Fruit fly (Drosophila melanogaster) whole organism, embryonic: ENCODE data around the gene Lsp1alpha.
A peak's percentile ranks its signal among the peaks of the same experiment; 100 is the strongest.

ENCODE experiments used
- Aef1 ChIP-seq: fragments of 200-800 bp; sonication (Bioruptor generic); IDR thresholded peaks from 3 replicates; pipeline ENCODE4 v1.3.6; 2022; ENCODE audit warnings: missing biosample characterization, missing genetic modification characterization
- Antp ChIP-seq: fragments of 200-800 bp; sonication (Bioruptor generic); optimal IDR thresholded peaks from 3 replicates; lab custom pipeline; 2016; ENCODE audit warnings: missing biosample characterization, missing genetic modification characterization
- BEAF-32 ChIP-seq: fragments of 200-800 bp; sonication (Bioruptor generic); optimal IDR thresholded peaks from 3 replicates; lab custom pipeline; 2017; ENCODE audit warnings: missing biosample characterization, missing genetic modification characterization, mild to moderate bottlenecking, moderate library complexity, missing genetic modification reagents
- CG10147 ChIP-seq: fragments of 200-800 bp; sonication (Bioruptor generic); optimal IDR thresholded peaks from 2 replicates; lab custom pipeline; 2019; ENCODE audit warnings: missing biosample characterization, mild to moderate bottlenecking, missing genetic modification characterization, moderate library complexity
- CG10267 ChIP-seq: fragments of 200-800 bp; sonication (Bioruptor generic); optimal IDR thresholded peaks from 2 replicates; lab custom pipeline; 2018; ENCODE audit warnings: missing biosample characterization, mild to moderate bottlenecking, missing genetic modification characterization, moderate library complexity
- CG10979 ChIP-seq: fragments of 200-800 bp; sonication (Bioruptor generic); optimal IDR thresholded peaks from 2 replicates; lab custom pipeline; 2018; ENCODE audit warnings: missing biosample characterization, mild to moderate bottlenecking, missing genetic modification characterization, moderate library complexity
- CG11723 ChIP-seq: fragments of 200-800 bp; sonication (Bioruptor generic); optimal IDR thresholded peaks from 2 replicates; lab custom pipeline; 2017; ENCODE audit warnings: missing biosample characterization, mild to moderate bottlenecking, missing genetic modification characterization
- CG15269 ChIP-seq: fragments of 200-800 bp; sonication (Bioruptor generic); optimal IDR thresholded peaks from 2 replicates; lab custom pipeline; 2018; ENCODE audit warnings: missing biosample characterization, mild to moderate bottlenecking, missing genetic modification characterization, moderate library complexity
- CG16779 ChIP-seq: fragments of 200-800 bp; sonication (Bioruptor generic); IDR thresholded peaks from 2 replicates; pipeline ENCODE4 v1.3.6; 2022; ENCODE audit warnings: missing biosample characterization, missing genetic modification characterization
- CG18476 ChIP-seq: fragments of 200-800 bp; sonication (Bioruptor generic); optimal IDR thresholded peaks from 2 replicates; lab custom pipeline; 2016; ENCODE audit warnings: missing biosample characterization, mild to moderate bottlenecking, missing genetic modification characterization
- CG18599 ChIP-seq: fragments of 200-800 bp; sonication (Bioruptor generic); optimal IDR thresholded peaks from 3 replicates; lab custom pipeline; 2017; ENCODE audit warnings: missing biosample characterization, missing genetic modification characterization, mild to moderate bottlenecking, moderate library complexity, missing genetic modification reagents
- CG4404 ChIP-seq: fragments of 200-800 bp; sonication (Bioruptor generic); IDR thresholded peaks from 2 replicates; pipeline ENCODE4 v1.3.6; 2022; ENCODE audit warnings: missing biosample characterization, missing genetic modification characterization
- CG5953 ChIP-seq: fragments of 200-800 bp; sonication (Bioruptor generic); IDR thresholded peaks from 2 replicates; pipeline ENCODE4 v1.3.6; 2022; ENCODE audit warnings: missing biosample characterization, missing genetic modification characterization
- CG6272 ChIP-seq: fragments of 200-800 bp; sonication (Bioruptor generic); IDR thresholded peaks from 2 replicates; pipeline ENCODE4 v1.3.6; 2022; ENCODE audit warnings: missing biosample characterization, missing genetic modification characterization
- CG6683 ChIP-seq: fragments of 200-800 bp; sonication (Bioruptor generic); optimal IDR thresholded peaks from 2 replicates; lab custom pipeline; 2017; ENCODE audit warnings: missing biosample characterization, mild to moderate bottlenecking, missing genetic modification characterization, missing genetic modification reagents
- CG6765 ChIP-seq: fragments of 200-800 bp; sonication (Bioruptor generic); optimal IDR thresholded peaks from 3 replicates; lab custom pipeline; 2017; ENCODE audit warnings: missing biosample characterization, mild to moderate bottlenecking, missing genetic modification characterization
- CG7556 ChIP-seq: fragments of 200-800 bp; sonication (Bioruptor generic); optimal IDR thresholded peaks from 2 replicates; lab custom pipeline; 2017; ENCODE audit warnings: missing biosample characterization, mild to moderate bottlenecking, missing genetic modification characterization
- CG7928 ChIP-seq: fragments of 200-800 bp; sonication (Bioruptor generic); optimal IDR thresholded peaks from 2 replicates; lab custom pipeline; 2017; ENCODE audit warnings: missing biosample characterization, mild to moderate bottlenecking, missing genetic modification characterization
- CG8290 ChIP-seq, 3 experiments: fragments of 200-800 bp; sonication (Bioruptor generic); optimal IDR thresholded peaks; 2 replicates each; lab custom pipeline; 2016 to 2019; ENCODE audit warnings: missing biosample characterization in 3 of 3, missing genetic modification characterization in 3 of 3, mild to moderate bottlenecking in 2 of 3, moderate library complexity in 1 of 3
- CG8359 ChIP-seq: fragments of 200-800 bp; sonication (Bioruptor generic); optimal IDR thresholded peaks from 2 replicates; lab custom pipeline; 2017; ENCODE audit warnings: missing biosample characterization, mild to moderate bottlenecking, missing genetic modification characterization, borderline replicate concordance
- CG8944 ChIP-seq: fragments of 200-800 bp; sonication (Bioruptor generic); optimal IDR thresholded peaks from 3 replicates; lab custom pipeline; 2016; ENCODE audit warnings: missing biosample characterization, missing genetic modification characterization
- CG9727 ChIP-seq: fragments of 200-800 bp; sonication (Bioruptor generic); optimal IDR thresholded peaks from 3 replicates; lab custom pipeline; 2017; ENCODE audit warnings: missing biosample characterization, mild to moderate bottlenecking, missing genetic modification characterization
- Dp ChIP-seq: fragments of 200-800 bp; sonication (Bioruptor generic); optimal IDR thresholded peaks from 2 replicates; lab custom pipeline; 2018; ENCODE audit warnings: missing biosample characterization, mild to moderate bottlenecking, missing genetic modification characterization, moderate library complexity
- Dref ChIP-seq: fragments of 200-800 bp; sonication (Bioruptor generic); IDR thresholded peaks from 2 replicates; pipeline ENCODE4 v1.3.6; 2022; ENCODE audit warnings: missing biosample characterization, missing genetic modification characterization
- Fer3 ChIP-seq: fragments of 200-800 bp; sonication (Bioruptor generic); optimal IDR thresholded peaks from 2 replicates; lab custom pipeline; 2018; ENCODE audit warnings: missing biosample characterization, mild to moderate bottlenecking, missing genetic modification characterization, moderate library complexity
- Hey ChIP-seq: fragments of 200-800 bp; sonication (Bioruptor generic); optimal IDR thresholded peaks from 3 replicates; lab custom pipeline; 2018; ENCODE audit warnings: missing biosample characterization, mild to moderate bottlenecking, missing genetic modification characterization
- Hr78 ChIP-seq, 2 experiments: fragments of 200-800 bp in 1 of 2; fragments of >200 bp in 1 of 2; sonication (Bioruptor generic) in 1 of 2; optimal IDR thresholded peaks; 2 replicates each; lab custom pipeline; 2017 to 2019; ENCODE audit warnings: missing biosample characterization in 2 of 2, missing genetic modification characterization in 2 of 2, mild to moderate bottlenecking in 1 of 2, moderate library complexity in 1 of 2
- Lim3 ChIP-seq: fragments of 200-800 bp; sonication (Bioruptor generic); IDR thresholded peaks from 2 replicates; pipeline ENCODE4 v1.3.6; 2022; ENCODE audit warnings: missing biosample characterization, missing genetic modification characterization
- NK7.1 ChIP-seq: fragments of 200-800 bp; sonication (Bioruptor generic); optimal IDR thresholded peaks from 3 replicates; lab custom pipeline; 2016; ENCODE audit warnings: missing biosample characterization, missing genetic modification characterization
- Sox100B ChIP-seq: fragments of 200-800 bp; sonication (Bioruptor generic); optimal IDR thresholded peaks from 3 replicates; lab custom pipeline; 2018; ENCODE audit warnings: missing biosample characterization, mild to moderate bottlenecking, missing genetic modification characterization
- Taf1 ChIP-seq: fragments of 200-800 bp; sonication (Bioruptor generic); IDR thresholded peaks from 2 replicates; pipeline ENCODE4 v1.3.6; 2022; ENCODE audit warnings: missing biosample characterization, missing genetic modification characterization
- amos ChIP-seq: fragments of 200-800 bp; sonication (Bioruptor generic); IDR thresholded peaks from 2 replicates; pipeline ENCODE4 v1.3.6; 2022; ENCODE audit warnings: missing biosample characterization, missing genetic modification characterization; ENCODE audit not compliant: partially characterized antibody
- aop ChIP-seq: fragments of 200-800 bp; sonication (Bioruptor generic); IDR thresholded peaks from 2 replicates; pipeline ENCODE4 v1.3.6; 2022; ENCODE audit warnings: missing biosample characterization, missing genetic modification characterization
- az2 ChIP-seq: fragments of 200-800 bp; sonication (Bioruptor generic); optimal IDR thresholded peaks from 3 replicates; lab custom pipeline; 2016; ENCODE audit warnings: missing biosample characterization, missing genetic modification characterization
- br ChIP-seq: fragments of >200 bp; optimal IDR thresholded peaks from 2 replicates; lab custom pipeline; 2017
- bsh ChIP-seq, 2 experiments: fragments of 200-800 bp; sonication (Bioruptor generic); optimal IDR thresholded peaks; 2 replicates each; lab custom pipeline; 2017 to 2018; ENCODE audit warnings: mild to moderate bottlenecking in 2 of 2, missing biosample characterization in 2 of 2, missing genetic modification characterization in 2 of 2, moderate library complexity in 1 of 2
- btn ChIP-seq: fragments of 200-800 bp; sonication (Bioruptor generic); optimal IDR thresholded peaks from 2 replicates; lab custom pipeline; 2016; ENCODE audit warnings: missing biosample characterization, missing genetic modification characterization
- fd3F ChIP-seq: fragments of 200-800 bp; sonication (Bioruptor generic); optimal IDR thresholded peaks from 2 replicates; lab custom pipeline; 2018; ENCODE audit warnings: missing biosample characterization, mild to moderate bottlenecking, missing genetic modification characterization, moderate library complexity
- gcm2 ChIP-seq: fragments of 200-800 bp; sonication (Bioruptor generic); optimal IDR thresholded peaks from 2 replicates; lab custom pipeline; 2016; ENCODE audit warnings: missing biosample characterization, missing genetic modification characterization
- hth ChIP-seq: fragments of >200 bp; optimal IDR thresholded peaks from 2 replicates; lab custom pipeline; 2017; ENCODE audit warnings: inconsistent platforms
- kay ChIP-seq: fragments of 200-800 bp; sonication (Bioruptor generic); optimal IDR thresholded peaks from 2 replicates; lab custom pipeline; 2016; ENCODE audit warnings: missing biosample characterization, missing genetic modification characterization
- knrl ChIP-seq: fragments of 200-800 bp; sonication (Bioruptor generic); IDR thresholded peaks from 3 replicates; pipeline ENCODE4 v1.3.6; 2022; ENCODE audit warnings: missing biosample characterization, missing genetic modification characterization; ENCODE audit not compliant: partially characterized antibody
- maf-S ChIP-seq: fragments of 200-800 bp; sonication (Bioruptor generic); optimal IDR thresholded peaks from 2 replicates; lab custom pipeline; 2016; ENCODE audit warnings: missing biosample characterization, missing genetic modification characterization
- nmo ChIP-seq: fragments of 200-800 bp; sonication (Bioruptor generic); optimal IDR thresholded peaks from 2 replicates; lab custom pipeline; 2018; ENCODE audit warnings: missing biosample characterization, mild to moderate bottlenecking, missing genetic modification characterization, moderate library complexity
- psq ChIP-seq: fragments of 200-800 bp; sonication (Bioruptor generic); optimal IDR thresholded peaks from 2 replicates; lab custom pipeline; 2017; ENCODE audit warnings: missing biosample characterization, missing genetic modification characterization
- salm ChIP-seq: fragments of 200-800 bp; sonication (Bioruptor generic); optimal IDR thresholded peaks from 2 replicates; lab custom pipeline; 2018; ENCODE audit warnings: missing biosample characterization, mild to moderate bottlenecking, missing genetic modification characterization
- ssp ChIP-seq: fragments of 200-800 bp; sonication (Bioruptor generic); IDR thresholded peaks from 2 replicates; pipeline ENCODE4 v1.3.6; 2022; ENCODE audit warnings: missing biosample characterization, missing genetic modification characterization
- tin ChIP-seq: fragments of 200-800 bp; sonication (Bioruptor generic); optimal IDR thresholded peaks from 3 replicates; lab custom pipeline; 2016; ENCODE audit warnings: missing biosample characterization, missing genetic modification characterization
- tio ChIP-seq: fragments of 200-800 bp; sonication (Bioruptor generic); optimal IDR thresholded peaks from 2 replicates; lab custom pipeline; 2017; ENCODE audit warnings: missing biosample characterization, missing genetic modification characterization, inconsistent platforms
- z ChIP-seq: fragments of 200-800 bp; sonication (Bioruptor generic); IDR thresholded peaks from 3 replicates; pipeline ENCODE4 v1.3.6; 2022; ENCODE audit warnings: missing biosample characterization, missing genetic modification characterization

The Lsp1alpha gene

DNA sequence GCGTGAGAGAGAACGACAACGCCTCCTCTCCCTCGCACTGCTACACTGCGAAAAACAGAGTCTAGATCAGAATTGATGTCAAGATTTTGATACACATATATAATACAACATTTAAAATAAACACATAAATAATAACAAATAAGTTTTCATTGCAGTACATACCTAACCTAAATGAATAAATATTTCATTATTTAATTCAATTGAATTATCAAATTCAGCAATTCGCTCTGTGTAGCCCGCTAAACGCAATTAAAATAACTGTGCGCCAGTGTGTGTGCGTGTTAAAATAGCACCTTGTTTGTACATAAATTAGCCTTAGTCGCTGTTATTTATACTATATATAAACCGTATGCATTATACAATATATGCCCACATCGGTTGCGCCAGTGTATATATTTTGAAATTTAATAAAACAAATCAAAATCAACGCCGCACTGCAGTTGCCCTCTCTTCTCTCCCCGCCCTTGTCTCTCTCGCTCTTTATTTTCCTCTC lies 17.8 kb upstream of the Lsp1alpha start (continued):
- TF ChIP-seq kay (GFP tag; lab: Kevin White, UChicago) (peak; percentile 85), NK7.1 (GFP tag; lab: Kevin White, UChicago) (peak; percentile 45), az2 (GFP tag; lab: Kevin White, UChicago) (peak; percentile 92), salm (tag; lab: Kevin White, UChicago) (peak; percentile 85), Dref (GFP tag; lab: Robert Waterston, UW) (no peak), CG8359 (GFP tag; lab: Kevin White, UChicago) (peak; percentile 82), Sox100B (GFP tag; lab: Kevin White, UChicago) (peak; percentile 95), BEAF-32 (GFP tag; lab: Kevin White, UChicago) (no peak), bsh (GFP tag; optimal IDR thresholded peaks at IDR 0.05; lab: Kevin White, UChicago) (peak; percentile 75 to 93), Antp (GFP tag; lab: Kevin White, UChicago) (peak; percentile 42), CG8944 (GFP tag; lab: Kevin White, UChicago) (peak; percentile 9), CG7928 (GFP tag; lab: Kevin White, UChicago) (peak; percentile 72), CG6765 (GFP tag; lab: Kevin White, UChicago) (peak; percentile 92), aop (GFP tag; lab: Robert Waterston, UW) (no peak), btn (no peak), br (lab: Kevin White, UChicago) (no peak), CG10267 (tag; lab: Kevin White, UChicago) (peak; percentile 86), hth (lab: Kevin White, UChicago) (no peak), CG18476 (GFP tag; lab: Kevin White, UChicago) (peak; percentile 85), Fer3 (tag; lab: Kevin White, UChicago) (peak; percentile 96), CG16779 (peak; percentile 90), CG6272 (GFP tag; lab: Robert Waterston, UW) (peak; percentile 84), tio (GFP tag; lab: Kevin White, UChicago) (peak; percentile 93), CG6683 (GFP tag; lab: Kevin White, UChicago) (peak; percentile 88), Hr78 (GFP tag; optimal IDR thresholded peaks at IDR 0.05; lab: Kevin White, UChicago) (peak in 1 of 2 experiments; percentile 83), Lim3 (GFP tag; lab: Robert Waterston, UW) (peak; percentile 76; the same call in 1 of the 2 replicates), Aef1 (GFP tag; lab: Robert Waterston, UW) (peak; percentile 94), CG8290 (GFP tag; optimal IDR thresholded peaks at IDR 0.05; lab: Kevin White, UChicago) (peak; percentile 76), CG8290 (tag; optimal IDR thresholded peaks at IDR 0.05; lab: Kevin White, UChicago) (peak; percentile 11 to 90), ssp (GFP tag; lab: Robert Waterston, UW) (peak; percentile 85), CG9727 (GFP tag; lab: Kevin White, UChicago) (peak; percentile 95), maf-S (GFP tag; lab: Kevin White, UChicago) (peak; percentile 52), fd3F (GFP tag; lab: Kevin White, UChicago) (peak; percentile 93), psq (peak; percentile 60), CG18599 (peak; percentile 96), CG11723 (GFP tag; lab: Kevin White, UChicago) (peak; percentile 85), CG15269 (tag; lab: Kevin White, UChicago) (peak; percentile 97), knrl (GFP tag; lab: Robert Waterston, UW) (no peak), amos (GFP tag; lab: Robert Waterston, UW) (no peak), nmo (GFP tag; lab: Kevin White, UChicago) (peak; percentile 96), z (GFP tag; lab: Robert Waterston, UW) (no peak), CG10979 (tag; lab: Kevin White, UChicago) (peak; percentile 90), tin (GFP tag; lab: Kevin White, UChicago) (peak; percentile 89), gcm2 (GFP tag; lab: Kevin White, UChicago) (peak; percentile 75), Dp (no peak), CG4404 (peak; percentile 85), CG5953 (peak; percentile 60; the same call in 1 of the 2 replicates), Taf1 (GFP tag; lab: Robert Waterston, UW) (peak; percentile 94), Hey (tag; lab: Kevin White, UChicago) (peak; percentile 64), CG10147 (GFP tag; lab: Kevin White, UChicago) (peak; percentile 95), CG7556 (peak; percentile 95)
